Worm (Caenorhabditis elegans): ENCODE results near the gene dhc-3.
A peak's percentile ranks its signal among the peaks of the same experiment; 100 is the strongest.

Gene dhc-3

DNA sequence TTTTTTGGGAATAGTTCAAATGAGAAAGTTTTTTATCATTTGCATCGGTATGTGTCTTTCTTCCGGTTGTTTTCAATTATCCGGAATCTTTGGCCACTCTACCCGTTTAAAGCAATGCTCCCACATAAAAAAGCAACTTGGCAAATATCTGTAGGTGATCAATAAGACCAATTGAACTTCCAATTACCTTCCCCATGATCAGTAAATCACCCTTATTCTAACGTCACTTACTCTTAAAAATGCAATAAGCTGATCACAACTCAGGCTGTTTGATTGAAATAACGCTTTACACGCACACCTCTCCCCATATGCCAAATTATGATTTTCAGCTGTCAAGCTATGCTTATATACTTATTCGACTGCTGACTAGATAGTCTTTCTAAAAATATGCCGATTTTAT lies 43.1 kb upstream of the dhc-3 start, which contains the start of gene C34B4.5:
C34B4.5 (plus strand) TSS at position 301 of the 400 bp plus-strand sequence.
- TF ChIP-seq pqm-1 (tag; optimal IDR thresholded peaks at IDR 0.05) (no peak), ceh-8 (GFP tag; optimal IDR thresholded peaks at IDR 0.05) (no peak)

DNA sequence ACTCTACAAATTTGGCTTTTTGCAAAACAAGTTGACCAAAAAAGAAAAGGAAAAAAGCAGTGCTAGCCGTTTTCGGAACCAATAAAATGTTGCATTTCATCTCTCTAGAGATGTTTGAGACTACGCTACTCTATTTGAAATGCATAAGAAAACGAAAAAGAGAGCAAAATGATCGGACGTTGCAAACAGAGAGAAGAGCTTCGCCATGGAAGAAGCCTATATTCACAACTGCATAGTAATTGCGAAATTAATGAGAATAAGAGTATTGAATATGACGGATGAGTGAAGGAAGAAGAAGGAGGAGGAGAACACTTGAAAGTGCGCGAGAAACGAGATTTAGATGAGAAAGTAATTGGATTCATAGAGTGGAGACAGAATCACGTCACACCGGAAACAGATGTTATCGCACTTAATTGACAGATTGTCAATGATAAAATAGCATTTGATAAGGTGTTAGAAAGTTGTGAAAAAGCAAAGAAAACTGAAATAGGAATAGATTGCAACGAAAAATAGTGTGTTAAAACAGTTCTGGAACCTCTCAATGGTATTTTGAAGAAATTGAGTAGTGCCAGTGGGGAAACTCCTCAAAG lies 32.8 kb upstream of the dhc-3 start:
- TF ChIP-seq fkh-10 (GFP tag; optimal IDR thresholded peaks at IDR 0.05) (no peak), nhr-85 (tag) (peak; percentile 13), blmp-1 (tag; optimal IDR thresholded peaks at IDR 0.05) (peak; percentile 34), ets-5 (GFP tag; IDR thresholded peaks at IDR 0.05) (no peak), C04F5.9 (tag; optimal IDR thresholded peaks at IDR 0.05) (no peak), mef-2 (tag; optimal IDR thresholded peaks at IDR 0.05) (no peak), sox-4 (tag; optimal IDR thresholded peaks at IDR 0.05) (no peak), ceh-82 (tag; optimal IDR thresholded peaks at IDR 0.05) (peak in 1 of 3 experiments; percentile 10), efl-1 (optimal IDR thresholded peaks at IDR 0.05) (no peak), efl-1 (GFP tag; optimal IDR thresholded peaks at IDR 0.05 in 1 of 2) (peak in 1 of 2 experiments; percentile 6), lin-14 (GFP tag; optimal IDR thresholded peaks at IDR 0.05) (peak; percentile 8)

DNA sequence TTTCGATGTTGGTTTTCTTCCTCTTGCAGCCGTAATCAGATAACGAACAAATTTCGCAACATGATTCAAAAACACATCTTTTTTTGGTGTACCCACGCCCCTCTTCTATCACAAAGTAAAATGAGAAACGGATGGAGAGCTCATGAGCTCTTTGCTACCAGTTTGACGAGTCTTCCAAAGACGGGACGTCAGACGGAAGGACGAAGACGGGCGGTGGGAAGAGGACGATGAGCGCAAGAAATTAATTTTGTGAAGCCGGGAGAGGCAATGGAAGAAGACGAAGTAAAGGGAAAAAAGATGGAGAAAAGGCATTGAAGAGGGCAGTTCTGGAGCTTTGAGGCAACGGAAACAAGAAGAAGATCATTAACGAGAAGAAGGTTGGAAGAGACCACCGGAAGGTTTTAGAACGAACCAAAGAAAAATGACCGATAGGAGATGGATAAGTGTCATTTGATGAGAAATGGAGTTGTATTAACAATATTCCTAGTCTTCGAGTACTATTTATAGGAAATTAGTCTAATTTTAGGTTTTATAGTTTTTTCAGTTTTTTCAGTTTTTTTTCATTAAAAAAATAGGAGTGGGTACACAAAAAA lies 27.1 kb upstream of the dhc-3 start:
- TF ChIP-seq dpl-1 (GFP tag; optimal IDR thresholded peaks at IDR 0.05) = no peak
- peak; percentile 69 for TF ChIP-seq lin-14 (GFP tag; optimal IDR thresholded peaks at IDR 0.05)
- TF ChIP-seq ceh-82 (tag; optimal IDR thresholded peaks at IDR 0.05) = peak in 1 of 3 experiments; percentile 12

DNA sequence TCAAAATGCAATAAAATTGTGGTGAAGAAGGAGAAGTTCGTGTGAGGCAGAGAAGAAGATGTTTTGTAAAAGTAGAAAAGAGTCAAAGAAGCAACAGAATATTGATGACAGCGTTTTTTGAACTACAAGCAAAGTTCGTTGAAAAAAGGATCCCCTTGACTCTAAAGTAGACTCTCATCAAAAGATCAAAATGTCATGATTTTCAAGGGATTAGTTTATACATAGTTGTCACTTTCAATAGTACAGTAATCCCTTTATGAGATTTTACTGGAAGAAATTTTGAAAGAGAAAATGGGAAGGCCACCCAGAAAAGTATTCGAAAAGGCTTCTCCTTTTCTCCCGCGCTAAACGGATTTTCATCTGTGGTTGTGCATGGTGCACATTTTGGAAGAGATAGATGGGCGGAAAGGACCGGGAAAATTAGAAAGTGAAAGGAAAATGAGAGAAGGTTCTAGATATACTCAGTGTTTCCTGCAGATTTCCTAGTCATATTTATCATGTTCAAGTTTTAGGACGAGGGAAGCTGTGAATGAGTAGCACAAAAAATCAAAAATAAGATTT lies 25.8 kb upstream of the dhc-3 start:
- TF ChIP-seq vab-15 (tag; optimal IDR thresholded peaks at IDR 0.05) = no peak
- no peak for TF ChIP-seq nhr-20 (tag; optimal IDR thresholded peaks at IDR 0.05)
- peak; percentile 8 for TF ChIP-seq lin-14 (GFP tag; optimal IDR thresholded peaks at IDR 0.05)
- TF ChIP-seq irx-1 (tag; optimal IDR thresholded peaks at IDR 0.05) = no peak
- TF ChIP-seq fkh-8 (tag; optimal IDR thresholded peaks at IDR 0.05) = no peak
- TF ChIP-seq ets-5 (GFP tag; IDR thresholded peaks at IDR 0.05) = no peak
- TF ChIP-seq hlh-17 (GFP tag; optimal IDR thresholded peaks at IDR 0.05; ENCODE audit: borderline replicate concordance) = no peak
- no peak for TF ChIP-seq ceh-90 (tag; optimal IDR thresholded peaks at IDR 0.05)
- no peak for TF ChIP-seq lin-13 (GFP tag; optimal IDR thresholded peaks at IDR 0.05)
- TF ChIP-seq fkh-10 (GFP tag; optimal IDR thresholded peaks at IDR 0.05) = peak; percentile 10
- no peak for TF ChIP-seq hpl-2 (GFP tag; optimal IDR thresholded peaks at IDR 0.05)
- TF ChIP-seq sox-4 (tag; optimal IDR thresholded peaks at IDR 0.05) = no peak
- TF ChIP-seq ces-1 (GFP tag; optimal IDR thresholded peaks at IDR 0.05) = peak; percentile 12
- no peak for TF ChIP-seq dpl-1 (GFP tag; optimal IDR thresholded peaks at IDR 0.05)
- TF ChIP-seq pax-3 (tag; optimal IDR thresholded peaks at IDR 0.05) = no peak
- TF ChIP-seq tbx-2 (tag; optimal IDR thresholded peaks at IDR 0.05) = no peak
- no peak for TF ChIP-seq nhr-77 (tag; optimal IDR thresholded peaks at IDR 0.05)
- no peak for TF ChIP-seq F16B12.6 (tag; optimal IDR thresholded peaks at IDR 0.05)
- no peak for TF ChIP-seq mep-1 (tag; optimal IDR thresholded peaks at IDR 0.05)
- TF ChIP-seq aly-2 (tag; optimal IDR thresholded peaks at IDR 0.05) = no peak

DNA sequence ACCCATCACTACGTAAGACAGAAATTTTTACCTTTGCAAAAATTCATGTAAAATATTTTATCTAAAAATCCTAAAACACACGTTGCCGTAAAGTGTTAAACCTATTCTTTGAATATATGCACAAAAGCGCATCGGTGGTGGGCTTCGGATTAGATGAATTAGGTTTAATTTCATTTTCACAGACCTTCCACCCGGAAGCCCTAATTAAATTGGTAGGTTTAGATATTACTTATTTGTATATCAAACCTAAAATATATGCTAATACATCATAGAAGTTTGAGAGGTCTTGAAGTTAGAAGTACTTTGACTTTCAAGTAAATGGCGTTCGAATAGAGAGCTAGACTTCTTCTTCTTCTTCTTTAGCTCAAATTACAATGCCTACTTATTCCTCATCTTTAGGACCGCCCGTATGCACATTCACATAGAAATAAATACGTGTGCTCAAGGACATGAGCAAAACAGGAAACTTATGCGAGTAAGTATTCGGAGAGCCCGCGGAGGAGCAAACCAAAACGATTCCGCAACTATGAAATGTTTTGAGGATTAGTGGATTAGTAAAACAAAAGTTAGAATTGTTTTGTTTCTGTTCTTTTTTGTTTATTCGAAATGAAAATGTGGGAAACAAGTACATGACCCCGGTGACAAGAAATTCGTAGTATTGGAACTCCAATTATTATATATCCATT lies 24.1 kb upstream of the dhc-3 start:
- TF ChIP-seq lin-14 (GFP tag; optimal IDR thresholded peaks at IDR 0.05) (peak; percentile 37), unc-98 (GFP tag; IDR thresholded peaks at IDR 0.05) (no peak)

All from whole organism, L1 larva.